Worm (Caenorhabditis elegans) whole organism, young adult: ENCODE results near the gene str-211.

Experiments
- B0019.2 ChIP-seq: fragments of 200-800 bp; sonication (Bioruptor generic); conservative IDR thresholded peaks from 2 replicates; pipeline ENCODE4 v1.3.6; 2022; ENCODE audit warnings: missing genetic modification reagents, missing genetic modification characterization, missing compliant biosample characterization
- B0035.1 ChIP-seq: sonication (generic microtip); optimal IDR thresholded peaks from 2 replicates; lab custom pipeline; 2016; ENCODE audit warnings: missing genetic modification characterization, mild to moderate bottlenecking, missing compliant biosample characterization, missing genotype, missing genetic modification reagents
- D2030.7 ChIP-seq: fragments of 200-800 bp; sonication (Bioruptor generic); IDR thresholded peaks from 2 replicates; pipeline ENCODE4 v1.3.6; 2022; ENCODE audit warnings: missing genetic modification reagents, missing genetic modification characterization, missing compliant biosample characterization
- F33H1.4 ChIP-seq: fragments of 200-800 bp; sonication (Bioruptor generic); IDR thresholded peaks from 2 replicates; pipeline ENCODE4 v1.3.6; 2022; ENCODE audit warnings: missing genetic modification reagents, missing genetic modification characterization, missing compliant biosample characterization
- K11D2.4 ChIP-seq: fragments of 200-800 bp; sonication (Bioruptor generic); IDR thresholded peaks from 2 replicates; pipeline ENCODE4 v1.3.6; 2022; ENCODE audit warnings: missing genetic modification reagents, missing genetic modification characterization, missing compliant biosample characterization
- Y53G8AR.9 ChIP-seq: fragments of 200-800 bp; sonication (Bioruptor generic); conservative IDR thresholded peaks from 2 replicates; pipeline ENCODE4 v1.3.6; 2022; ENCODE audit warnings: missing genetic modification reagents, missing genetic modification characterization, missing compliant biosample characterization
- Y67H2A.10 ChIP-seq: fragments of 200-800 bp; sonication (Bioruptor generic); conservative IDR thresholded peaks from 2 replicates; pipeline ENCODE4 v1.3.6; 2022; ENCODE audit warnings: missing genetic modification reagents, missing genetic modification characterization, missing compliant biosample characterization
- akir-1 ChIP-seq: fragments of 200-800 bp; sonication (Bioruptor generic); optimal IDR thresholded peaks from 2 replicates; lab custom pipeline; 2018; ENCODE audit warnings: mild to moderate bottlenecking, missing genetic modification characterization, moderate library complexity, missing compliant biosample characterization
- attf-6 ChIP-seq: fragments of 200-800 bp; sonication (Bioruptor generic); IDR thresholded peaks from 2 replicates; pipeline ENCODE4 v1.3.6; 2022; ENCODE audit warnings: missing genetic modification reagents, missing genetic modification characterization, missing compliant biosample characterization
- cebp-1 ChIP-seq, 2 experiments: fragments of 200-800 bp in 1 of 2; sonication (Bioruptor generic) in 1 of 2; sonication (generic microtip) in 1 of 2; IDR thresholded peaks in 1 of 2; optimal IDR thresholded peaks in 1 of 2; 2 replicates each; pipeline versions ENCODE4 v1.3.6 to Lab custom; 2017 to 2022; ENCODE audit warnings: missing compliant biosample characterization in 2 of 2, missing genetic modification characterization in 2 of 2, mild to moderate bottlenecking in 1 of 2, missing genetic modification reagents in 1 of 2, moderate library complexity in 1 of 2
- ceh-40 ChIP-seq: fragments of 200-800 bp; sonication (Bioruptor generic); IDR thresholded peaks from 2 replicates; pipeline ENCODE4 v1.3.6; 2022; ENCODE audit warnings: missing genetic modification characterization, missing compliant biosample characterization
- ceh-91 ChIP-seq: fragments of 200-800 bp; sonication (Bioruptor generic); IDR thresholded peaks from 2 replicates; pipeline ENCODE4 v1.3.6; 2022; ENCODE audit warnings: missing genetic modification reagents, missing genetic modification characterization, missing compliant biosample characterization
- dox-1 ChIP-seq: fragments of 200-800 bp; sonication (Bioruptor generic); IDR thresholded peaks from 2 replicates; pipeline ENCODE4 v1.3.6; 2022; ENCODE audit warnings: missing genetic modification reagents, missing genetic modification characterization, missing compliant biosample characterization
- dpl-1 ChIP-seq: fragments of 150-350 bp; optimal IDR thresholded peaks from 2 replicates; lab custom pipeline; 2014; ENCODE audit warnings: missing biosample characterization, missing genetic modification reagents, missing genetic modification characterization
- efl-1 ChIP-seq: fragments of 150-350 bp; optimal IDR thresholded peaks from 2 replicates; lab custom pipeline; 2014; ENCODE audit warnings: missing biosample characterization, missing genetic modification reagents, missing genetic modification characterization
- egl-18 ChIP-seq: fragments of 200-800 bp; sonication (Bioruptor generic); IDR thresholded peaks from 2 replicates; pipeline ENCODE4 v1.3.6; 2022; ENCODE audit warnings: missing genetic modification reagents, missing genetic modification characterization, missing compliant biosample characterization
- egrh-3 ChIP-seq: fragments of 200-800 bp; sonication (Bioruptor generic); IDR thresholded peaks from 2 replicates; pipeline ENCODE4 v1.3.6; 2022; ENCODE audit warnings: missing genetic modification reagents, missing genetic modification characterization, missing compliant biosample characterization
- ets-4 ChIP-seq: fragments of 200-800 bp; sonication (Bioruptor generic); optimal IDR thresholded peaks from 2 replicates; lab custom pipeline; 2018; ENCODE audit warnings: mild to moderate bottlenecking, missing genetic modification characterization, missing compliant biosample characterization
- him-1 ChIP-seq: sonication (generic microtip); optimal IDR thresholded peaks from 2 replicates; lab custom pipeline; 2016; ENCODE audit warnings: missing genotype, missing genetic modification reagents, missing genetic modification characterization, missing compliant biosample characterization
- hlh-12 ChIP-seq: sonication (generic microtip); optimal IDR thresholded peaks from 2 replicates; lab custom pipeline; 2016; ENCODE audit warnings: missing genetic modification characterization, missing compliant biosample characterization
- hmg-1.2 ChIP-seq: fragments of 200-800 bp; sonication (Bioruptor generic); IDR thresholded peaks from 2 replicates; pipeline ENCODE4 v1.3.6; 2022; ENCODE audit warnings: missing genetic modification reagents, missing genetic modification characterization, missing compliant biosample characterization
- let-607 ChIP-seq, 2 experiments: fragments of 200-800 bp in 1 of 2; sonication (Bioruptor generic) in 1 of 2; sonication (generic microtip) in 1 of 2; optimal IDR thresholded peaks; 2 replicates each; lab custom pipeline; 2016 to 2018; ENCODE audit warnings: mild to moderate bottlenecking in 2 of 2, missing compliant biosample characterization in 2 of 2, missing genetic modification characterization in 2 of 2, moderate library complexity in 2 of 2, missing genotype in 1 of 2
- lin-54 ChIP-seq: fragments of 200-800 bp; sonication (Bioruptor generic); optimal IDR thresholded peaks from 2 replicates; lab custom pipeline; 2018; ENCODE audit warnings: mild to moderate bottlenecking, missing genetic modification characterization, missing compliant biosample characterization
- lsl-1 ChIP-seq: fragments of 200-800 bp; sonication (Bioruptor generic); optimal IDR thresholded peaks from 2 replicates; lab custom pipeline; 2018; ENCODE audit warnings: mild to moderate bottlenecking, missing genetic modification characterization, moderate library complexity, missing compliant biosample characterization
- madf-6 ChIP-seq: fragments of 200-800 bp; sonication (Bioruptor generic); IDR thresholded peaks from 2 replicates; pipeline ENCODE4 v1.3.6; 2022; ENCODE audit warnings: missing genetic modification reagents, missing genetic modification characterization, missing compliant biosample characterization
- madf-8 ChIP-seq: fragments of 200-800 bp; sonication (Bioruptor generic); conservative IDR thresholded peaks from 2 replicates; pipeline ENCODE4 v1.3.6; 2022; ENCODE audit warnings: missing genetic modification reagents, missing genetic modification characterization, missing compliant biosample characterization
- nhr-120 ChIP-seq: fragments of 200-800 bp; sonication (Bioruptor generic); IDR thresholded peaks from 2 replicates; pipeline ENCODE4 v1.3.6; 2022; ENCODE audit warnings: missing genetic modification characterization, missing compliant biosample characterization
- nhr-27 ChIP-seq: fragments of 200-800 bp; sonication (Bioruptor generic); optimal IDR thresholded peaks from 2 replicates; lab custom pipeline; 2018; ENCODE audit warnings: mild to moderate bottlenecking, missing genetic modification characterization, moderate library complexity, missing compliant biosample characterization
- pha-4 ChIP-seq: fragments of 150-350 bp; sonication (generic microtip); optimal IDR thresholded peaks from 2 replicates; lab custom pipeline; 2014; ENCODE audit warnings: missing biosample characterization, missing genetic modification reagents, missing genetic modification characterization
- snpc-1.1 ChIP-seq: sonication (generic microtip); optimal IDR thresholded peaks from 2 replicates; lab custom pipeline; 2017; ENCODE audit warnings: missing genetic modification characterization, mild to moderate bottlenecking, missing compliant biosample characterization, antibody characterized with exemption, moderate library complexity, missing genotype, missing genetic modification reagents; ENCODE audit not compliant: insufficient read depth
- snpc-3.4 ChIP-seq: sonication (generic microtip); optimal IDR thresholded peaks from 2 replicates; lab custom pipeline; 2017; ENCODE audit warnings: missing genetic modification characterization, mild to moderate bottlenecking, missing compliant biosample characterization, antibody characterized with exemption, moderate library complexity, missing genotype, missing genetic modification reagents
- snpc-4 ChIP-seq, 5 experiments: fragments of 150-350 bp in 1 of 5; sonication (generic microtip) in 4 of 5; optimal IDR thresholded peaks; 2 replicates each; lab custom pipeline; 2014 to 2018; ENCODE audit warnings: missing genetic modification characterization in 5 of 5, missing biosample characterization in 3 of 5, antibody characterized with exemption in 2 of 5, mild to moderate bottlenecking in 2 of 5, missing compliant biosample characterization in 2 of 5, missing genotype in 2 of 5, moderate library complexity in 2 of 5, missing genetic modification reagents in 1 of 5
- xnd-1 ChIP-seq: sonication (generic microtip); optimal IDR thresholded peaks from 2 replicates; lab custom pipeline; 2016; ENCODE audit warnings: missing genotype, missing genetic modification reagents, missing genetic modification characterization, missing compliant biosample characterization
- zfh-2 ChIP-seq: fragments of 200-800 bp; sonication (Bioruptor generic); conservative IDR thresholded peaks from 2 replicates; pipeline ENCODE4 v1.3.6; 2022; ENCODE audit warnings: missing genetic modification reagents, missing genetic modification characterization, missing compliant biosample characterization
- zim-3 ChIP-seq: sonication (generic microtip); optimal IDR thresholded peaks from 2 replicates; lab custom pipeline; 2017; ENCODE audit warnings: mild to moderate bottlenecking, missing genetic modification characterization, moderate library complexity, missing compliant biosample characterization

Gene str-211

DNA sequence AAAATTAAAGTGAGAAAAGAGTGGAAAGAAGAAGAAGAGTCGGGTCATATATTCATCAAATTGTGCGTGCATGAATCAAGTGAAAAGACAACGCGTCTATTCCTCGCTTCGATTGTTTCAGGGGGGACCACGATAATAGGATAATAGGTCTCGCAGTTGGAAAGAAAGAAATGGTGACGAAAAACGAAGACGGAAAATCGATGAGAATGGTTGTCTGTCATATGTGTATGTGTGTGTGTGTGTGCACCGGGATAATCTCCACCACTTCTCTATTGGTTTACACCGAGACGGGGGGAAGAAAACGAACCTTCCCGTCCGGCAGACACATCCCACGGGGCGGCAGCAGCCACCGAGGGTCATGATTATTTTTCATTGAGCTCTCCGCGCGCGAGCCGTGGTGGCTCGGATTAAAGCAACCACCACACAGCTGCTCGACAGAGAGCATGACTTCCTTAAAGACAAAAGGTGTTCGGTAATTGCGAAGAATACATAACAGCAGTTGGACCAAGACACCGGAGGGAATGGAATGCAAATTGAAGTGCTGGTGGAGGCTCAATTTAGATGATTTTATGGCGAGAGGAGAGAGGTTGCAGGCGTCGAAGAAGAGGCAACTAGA, 20.0 kb upstream of the str-211 start (continued):
- TF ChIP-seq dpl-1 (GFP tag; lab: Kevin White, UChicago) = no peak

DNA sequence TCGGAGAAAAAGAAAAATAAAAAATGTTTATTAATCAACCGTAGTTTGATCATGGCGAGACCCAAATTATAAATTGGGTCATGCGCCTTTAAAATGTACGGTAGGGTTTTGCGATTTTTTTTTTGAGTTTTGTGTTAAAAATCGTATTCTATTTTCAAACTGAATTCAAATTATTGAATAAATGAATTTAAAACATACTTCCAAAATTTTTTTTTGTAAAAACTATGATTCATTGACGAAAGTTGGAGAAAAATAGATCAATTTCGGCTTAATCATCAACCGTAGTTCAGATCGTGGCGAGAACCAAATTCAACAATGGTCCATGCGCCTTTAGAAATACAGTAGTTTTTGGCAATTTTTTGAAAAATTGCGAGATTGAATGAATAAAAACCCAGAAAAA, 19.5 kb upstream of the str-211 start:
- TF ChIP-seq nhr-27 (tag; lab: Kevin White, UChicago) = no peak
- peak; percentile 78 for TF ChIP-seq D2030.7 (GFP tag; lab: Robert Waterston, UW)
- TF ChIP-seq madf-8 (GFP tag; lab: Robert Waterston, UW) = peak; percentile 79
- TF ChIP-seq ceh-40 = no peak
- TF ChIP-seq him-1 = peak; percentile 73
- peak; percentile 99 for TF ChIP-seq lsl-1 (GFP tag; lab: Kevin White, UChicago)
- TF ChIP-seq Y67H2A.10 = no peak
- no peak for TF ChIP-seq K11D2.4 (GFP tag; lab: Robert Waterston, UW)
- no peak for TF ChIP-seq akir-1 (GFP tag; lab: Kevin White, UChicago)
- TF ChIP-seq madf-6 (GFP tag; lab: Robert Waterston, UW) = peak; percentile 95
- TF ChIP-seq snpc-4 (GFP tag; optimal IDR thresholded peaks at IDR 0.05; lab: Kevin White, UChicago) = no peak
- peak in 1 of 4 experiments; percentile 39 for TF ChIP-seq snpc-4 (tag; optimal IDR thresholded peaks at IDR 0.05; lab: Kevin White, UChicago)
- TF ChIP-seq snpc-3.4 = peak; percentile 6
- TF ChIP-seq pha-4 (tag; lab: Kevin White, UChicago) = no peak
- no peak for TF ChIP-seq snpc-1.1
- peak; percentile 75 for TF ChIP-seq lin-54 (GFP tag; lab: Kevin White, UChicago)
- TF ChIP-seq F33H1.4 (GFP tag; lab: Robert Waterston, UW) = peak; percentile 93
- TF ChIP-seq xnd-1 (tag; lab: Kevin White, UChicago) = peak; percentile 98
- no peak for TF ChIP-seq hlh-12 (tag; lab: Kevin White, UChicago)
- peak; percentile 52 for TF ChIP-seq efl-1 (GFP tag; lab: Kevin White, UChicago)
- peak; percentile 9 for TF ChIP-seq dpl-1 (GFP tag; lab: Kevin White, UChicago)
- TF ChIP-seq egl-18 (GFP tag; lab: Robert Waterston, UW) = no peak
- TF ChIP-seq nhr-120 (GFP tag; lab: Robert Waterston, UW) = no peak
- TF ChIP-seq Y53G8AR.9 (GFP tag; lab: Robert Waterston, UW) = no peak
- peak; percentile 60 for TF ChIP-seq ceh-91 (GFP tag; lab: Robert Waterston, UW)

DNA sequence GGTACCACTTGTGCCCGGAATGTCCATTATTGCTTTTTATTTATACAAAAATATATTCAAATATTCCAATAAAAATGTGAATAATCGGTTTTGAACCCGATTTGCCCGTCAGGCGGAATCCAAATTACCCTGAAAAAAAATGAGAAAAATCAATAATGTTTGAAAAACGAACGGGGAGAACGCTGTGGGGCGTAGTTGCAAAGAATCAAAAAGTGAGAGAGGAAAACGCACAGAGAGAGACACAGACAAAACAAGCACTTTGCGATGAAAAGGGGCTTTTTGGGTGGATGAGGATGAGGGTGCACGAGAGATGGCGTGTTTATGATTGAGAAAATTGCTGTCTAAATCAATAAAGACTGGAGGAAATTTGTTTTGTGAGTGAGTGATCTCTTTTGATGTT, 18.8 kb upstream of the str-211 start, which contains the start of gene tam-1:
Gene tam-1, minus strand, starts transcription at position 135 of the 400 bp plus-strand sequence.
- no peak for TF ChIP-seq zim-3
- TF ChIP-seq hmg-1.2 = peak; percentile 20; the same call in 1 of the 2 replicates
- no peak for TF ChIP-seq cebp-1 (GFP tag; IDR thresholded peaks at IDR 0.05; lab: Robert Waterston, UW)
- TF ChIP-seq cebp-1 (tag; optimal IDR thresholded peaks at IDR 0.05; lab: Kevin White, UChicago) = peak; percentile 39

DNA sequence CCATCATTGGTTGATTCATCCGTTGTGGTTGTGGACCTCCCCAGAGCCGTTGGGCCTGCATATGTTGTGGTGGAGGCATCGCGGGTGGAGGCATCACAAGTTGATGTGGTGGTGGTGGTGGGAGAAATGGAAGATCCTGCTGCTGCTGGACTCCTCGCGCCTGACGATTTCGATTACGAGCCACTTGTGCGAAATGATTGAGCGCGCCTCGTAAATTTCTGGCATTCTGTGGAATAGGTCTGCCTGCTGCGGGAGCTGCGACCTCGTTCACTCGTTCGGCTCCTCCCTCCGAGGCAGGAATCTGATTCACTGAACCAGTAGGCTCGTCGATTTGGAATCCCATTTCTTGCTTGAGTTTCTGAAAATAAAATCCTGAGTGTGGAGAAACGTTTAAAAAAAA, 16.6 kb upstream of the str-211 start:
- TF ChIP-seq zfh-2 (GFP tag; lab: Robert Waterston, UW) (peak; percentile 65), attf-6 (GFP tag; lab: Robert Waterston, UW) (no peak), egrh-3 (GFP tag; lab: Robert Waterston, UW) (peak; percentile 5; the same call in 1 of the 2 replicates), B0035.1 (no peak), B0019.2 (no peak), let-607 (tag; optimal IDR thresholded peaks at IDR 0.05; lab: Kevin White, UChicago) (no peak), dox-1 (GFP tag; lab: Robert Waterston, UW) (0 out of 2 replicates have a peak, but pooled peaks have one; percentile 16), Y53G8AR.9 (GFP tag; lab: Robert Waterston, UW) (peak; percentile 25; the same call in 1 of the 2 replicates), ets-4 (GFP tag; lab: Kevin White, UChicago) (no peak)
